Worm (Caenorhabditis elegans): ENCODE data around the gene cept-2.

cept-2 gene

ce11 chrV:14368272-14369052 lies 20.9 kb downstream of the cept-2 start:
- TF ChIP-seq lin-11 (tag; optimal IDR thresholded peaks at IDR 0.05) (no peak), ama-1 (optimal IDR thresholded peaks at IDR 0.05) (no peak), nhr-11 (tag; optimal IDR thresholded peaks at IDR 0.05) (no peak), pax-1 (tag; optimal IDR thresholded peaks at IDR 0.05) (no peak)

- TF ChIP-seq fkh-6 (tag; optimal IDR thresholded peaks at IDR 0.05), result no peak
- no peak for TF ChIP-seq ceh-48 (tag; optimal IDR thresholded peaks at IDR 0.05)
- no peak for TF ChIP-seq lin-11 (tag; optimal IDR thresholded peaks at IDR 0.05)
- TF ChIP-seq ceh-22 (tag; optimal IDR thresholded peaks at IDR 0.05), result no peak
These were observed 21.8 kb downstream of the cept-2 start for ce11 chrV:14369412-14369811.

- TF ChIP-seq pax-1 (tag; optimal IDR thresholded peaks at IDR 0.05) (no peak), odd-2 (tag; optimal IDR thresholded peaks at IDR 0.05) (no peak), Y22D7AL.16 (tag; optimal IDR thresholded peaks at IDR 0.05) (no peak), nhr-11 (tag; optimal IDR thresholded peaks at IDR 0.05) (no peak), hlh-13 (GFP tag; optimal IDR thresholded peaks at IDR 0.05) (no peak), pag-3 (tag; optimal IDR thresholded peaks at IDR 0.05; ENCODE audit: borderline replicate concordance) (no peak), F13H6.1 (tag; optimal IDR thresholded peaks at IDR 0.05) (no peak), hlh-30 (tag; optimal IDR thresholded peaks at IDR 0.05; ENCODE audit: insufficient read depth) (no peak), eyg-1 (tag; optimal IDR thresholded peaks at IDR 0.05) (no peak), ceh-48 (tag; optimal IDR thresholded peaks at IDR 0.05) (no peak), dmd-4 (tag; optimal IDR thresholded peaks at IDR 0.05; ENCODE audit: borderline replicate concordance) (no peak)
These were observed 25.2 kb downstream of the cept-2 start, which contains the start of gene unc-39 for ce11 chrV:14372774-14373173. Gene unc-39 (plus strand): TSS chrV:14373074.

- TF ChIP-seq K09A11.1 (tag; optimal IDR thresholded peaks at IDR 0.05; ENCODE audit: insufficient read depth) (no peak), ceh-48 (tag; optimal IDR thresholded peaks at IDR 0.05) (no peak), ets-4 (tag; optimal IDR thresholded peaks at IDR 0.05) (no peak)
These were observed 30.5 kb downstream of the cept-2 start for ce11 chrV:14378052-14378451.

ce11 chrV:14378986-14379385 lies 31.4 kb downstream of the cept-2 start, which contains the start of gene npr-43:
Gene npr-43 (minus strand): TSS chrV:14379086.
- no peak for TF ChIP-seq ceh-19 (GFP tag; optimal IDR thresholded peaks at IDR 0.05)
- no peak for TF ChIP-seq fax-1 (tag; optimal IDR thresholded peaks at IDR 0.05)
- TF ChIP-seq fkh-10 (GFP tag; optimal IDR thresholded peaks at IDR 0.05), result no peak
- TF ChIP-seq fkh-6 (tag; optimal IDR thresholded peaks at IDR 0.05), result no peak
- TF ChIP-seq dmd-4 (tag; optimal IDR thresholded peaks at IDR 0.05; ENCODE audit: borderline replicate concordance), result no peak
- no peak for TF ChIP-seq pax-1 (tag; optimal IDR thresholded peaks at IDR 0.05)
- TF ChIP-seq sox-2 (GFP tag; IDR thresholded peaks at IDR 0.05), result no peak
- no peak for TF ChIP-seq hlh-30 (tag; optimal IDR thresholded peaks at IDR 0.05; ENCODE audit: insufficient read depth)
- no peak for TF ChIP-seq sox-4 (tag; optimal IDR thresholded peaks at IDR 0.05)
- no peak for TF ChIP-seq ceh-14 (tag; optimal IDR thresholded peaks at IDR 0.05)
- no peak for TF ChIP-seq pat-9 (tag; optimal IDR thresholded peaks at IDR 0.05)
- TF ChIP-seq C08G9.2 (tag; optimal IDR thresholded peaks at IDR 0.05), result no peak
- TF ChIP-seq elt-4 (tag; optimal IDR thresholded peaks at IDR 0.05), result no peak
- no peak for TF ChIP-seq pag-3 (tag; optimal IDR thresholded peaks at IDR 0.05; ENCODE audit: borderline replicate concordance)

- no peak for TF ChIP-seq unc-42 (tag; optimal IDR thresholded peaks at IDR 0.05)
- TF ChIP-seq elt-4 (tag; optimal IDR thresholded peaks at IDR 0.05), result no peak
- TF ChIP-seq unc-86 (tag; optimal IDR thresholded peaks at IDR 0.05), result no peak
- no peak for TF ChIP-seq pqm-1 (tag; optimal IDR thresholded peaks at IDR 0.05)
- TF ChIP-seq fax-1 (tag; optimal IDR thresholded peaks at IDR 0.05), result no peak
- no peak for TF ChIP-seq ceh-48 (tag; optimal IDR thresholded peaks at IDR 0.05)
These were observed 32.7 kb downstream of the cept-2 start for ce11 chrV:14380242-14380641.

Data from whole organism, late embryonic.